Fruit fly (Drosophila melanogaster) S2 (cell line): ENCODE data around the gene CG31142.

Experiments used
- CG8478 ChIP-seq: fragments of >200 bp; optimal IDR thresholded peaks from 2 replicates; lab custom pipeline; 2018
- CTCF ChIP-seq, 2 experiments: fragments of >200 bp; optimal IDR thresholded peaks; 2 replicates each; lab custom pipeline; 2018

Gene CG31142

dm6 chr3R:23928950-23929602 lies at the start of gene CG31142, which contains the start of the genes CG43998 and CG43999:
TSS of gene CG31142 (plus strand) at chr3R:23929243.
TSS of gene CG43998 (minus strand) at chr3R:23929000.
TSS of gene CG43999 (minus strand) at chr3R:23929000.
- no peak for TF ChIP-seq CG8478
- TF ChIP-seq CTCF (optimal IDR thresholded peaks at IDR 0.05; lab: Kevin White, UChicago): no peak

- no peak for TF ChIP-seq CG8478
- no peak for TF ChIP-seq CTCF (optimal IDR thresholded peaks at IDR 0.05; lab: Kevin White, UChicago)
Measured at dm6 chr3R:23880280-23880679, 48.8 kb upstream of the CG31142 start.

- no peak for TF ChIP-seq CTCF (optimal IDR thresholded peaks at IDR 0.05; lab: Kevin White, UChicago)
- no peak for TF ChIP-seq CG8478
Measured at dm6 chr3R:23884088-23884727, 44.8 kb upstream of the CG31142 start.

DNA sequence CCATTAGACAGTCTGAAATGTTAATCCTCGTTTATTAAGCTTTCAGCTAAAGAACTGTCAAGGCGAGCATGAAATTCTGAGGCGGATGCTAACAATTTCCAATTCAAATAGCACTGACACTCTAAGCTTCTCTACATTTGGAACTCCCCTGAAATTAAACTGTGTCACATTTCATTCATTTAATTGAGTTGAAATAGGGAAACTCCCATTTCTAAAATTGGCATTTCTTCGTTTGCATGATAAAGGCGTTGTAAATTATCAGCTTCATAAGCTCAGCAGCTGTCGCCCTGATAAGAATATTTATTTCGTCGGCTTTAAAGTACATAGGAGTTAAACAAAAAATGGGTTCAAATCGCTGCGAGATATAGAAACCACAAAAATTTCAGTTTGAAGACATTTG lies 43.9 kb upstream of the CG31142 start:
- no peak for TF ChIP-seq CG8478

dm6 chr3R:23885660-23886059 lies 43.4 kb upstream of the CG31142 start:
- TF ChIP-seq CG8478: no peak
- no peak for TF ChIP-seq CTCF (optimal IDR thresholded peaks at IDR 0.05; lab: Kevin White, UChicago)

- TF ChIP-seq CG8478 (no peak), CTCF (optimal IDR thresholded peaks at IDR 0.05; lab: Kevin White, UChicago) (no peak)
Measured at dm6 chr3R:23886270-23887095, 42.6 kb upstream of the CG31142 start.

DNA sequence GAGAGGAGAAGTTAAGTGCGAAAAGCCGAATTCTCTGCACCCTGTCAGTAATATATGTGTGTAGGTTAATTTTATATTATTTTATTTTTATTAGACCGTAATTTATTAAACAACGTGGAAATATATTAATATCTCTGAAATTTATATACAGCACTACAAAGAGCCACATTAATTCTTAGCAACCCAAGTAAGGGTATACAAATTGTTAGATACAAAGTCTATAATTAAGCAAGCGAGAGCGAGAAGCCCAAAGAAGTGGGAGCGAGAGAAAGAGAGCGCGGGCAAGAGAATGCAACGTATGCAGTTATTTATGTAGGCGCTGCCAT lies 42.0 kb upstream of the CG31142 start:
- TF ChIP-seq CTCF (optimal IDR thresholded peaks at IDR 0.05; lab: Kevin White, UChicago): no peak
- TF ChIP-seq CG8478: no peak

- TF ChIP-seq CTCF (optimal IDR thresholded peaks at IDR 0.05; lab: Kevin White, UChicago): no peak
- TF ChIP-seq CG8478: no peak
Measured at dm6 chr3R:23887572-23887971, 41.5 kb upstream of the CG31142 start.

DNA sequence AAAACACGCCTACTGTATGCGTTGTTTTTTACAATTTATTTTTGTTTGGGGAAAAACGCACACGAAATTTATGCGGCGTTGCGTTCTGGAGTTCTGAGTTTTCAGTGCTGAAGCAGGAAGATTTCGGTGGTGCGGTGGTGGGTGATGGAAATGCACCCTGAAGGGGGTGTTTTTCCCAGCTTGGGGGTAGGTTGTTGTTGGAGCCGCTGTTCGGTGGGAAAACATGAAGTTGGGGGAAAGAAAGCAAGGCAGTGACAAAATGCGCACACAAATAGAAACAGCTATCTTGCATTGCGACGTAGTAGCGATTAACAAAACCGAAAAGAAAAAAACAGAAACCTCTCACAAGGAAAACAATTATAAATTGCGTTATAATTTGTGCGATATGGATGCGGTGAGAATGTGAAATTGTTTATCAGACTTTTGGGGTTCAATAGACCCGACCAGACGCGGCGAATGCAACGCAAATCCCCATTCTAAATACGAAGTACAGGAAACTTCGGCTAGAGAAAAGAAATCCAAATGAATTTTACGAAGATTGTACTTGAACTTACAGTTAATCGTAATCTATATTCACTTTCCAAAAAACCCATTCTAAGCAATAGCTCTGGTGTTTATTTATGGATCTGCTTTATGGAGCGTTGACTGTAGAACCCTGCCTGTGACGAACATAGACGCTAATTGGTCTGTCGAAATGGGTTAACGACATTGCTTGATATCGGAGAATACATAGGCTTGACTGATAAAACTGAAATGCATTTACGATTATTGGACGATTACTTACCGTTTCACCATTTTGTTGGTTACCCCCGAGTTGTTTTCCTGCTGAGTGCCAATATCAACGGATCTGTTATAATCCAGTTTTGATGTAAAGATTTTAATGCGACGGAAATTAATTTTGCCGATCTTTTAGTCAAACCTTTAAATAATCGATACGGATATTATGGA lies 40.5 kb upstream of the CG31142 start:
- TF ChIP-seq CG8478 (no peak), CTCF (optimal IDR thresholded peaks at IDR 0.05; lab: Kevin White, UChicago) (no peak)

DNA sequence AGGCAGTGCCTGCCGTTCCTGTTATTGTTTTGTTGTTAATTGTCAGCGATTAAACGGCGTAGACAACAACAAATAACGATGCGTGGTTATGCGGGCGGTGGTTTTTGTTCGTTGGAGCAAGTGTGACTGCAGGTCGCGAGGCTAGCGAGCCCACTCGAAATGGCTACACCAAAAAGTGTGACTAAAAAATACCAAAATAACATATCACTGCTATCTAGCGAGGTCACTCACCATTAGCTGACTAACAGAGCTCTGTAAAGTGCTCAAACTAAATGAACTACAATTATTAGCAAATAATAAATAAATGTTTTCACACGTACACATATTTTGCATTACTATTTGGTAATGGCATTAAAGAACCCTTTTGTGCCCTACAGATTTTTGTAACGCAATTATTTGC lies 39.1 kb upstream of the CG31142 start, which contains the start of gene Pli:
Gene Pli (minus strand): TSS at position 131 of the 400 bp plus-strand sequence.
- TF ChIP-seq CTCF (optimal IDR thresholded peaks at IDR 0.05; lab: Kevin White, UChicago): peak; percentile 59 to 63
- TF ChIP-seq CG8478: no peak

dm6 chr3R:23890886-23891285 lies 38.2 kb upstream of the CG31142 start, which contains the start of gene TfIIA-S:
TSS of gene TfIIA-S (minus strand) at chr3R:23891060.
- TF ChIP-seq CTCF (optimal IDR thresholded peaks at IDR 0.05; lab: Kevin White, UChicago) (peak; percentile 97 to 98), CG8478 (no peak)

DNA sequence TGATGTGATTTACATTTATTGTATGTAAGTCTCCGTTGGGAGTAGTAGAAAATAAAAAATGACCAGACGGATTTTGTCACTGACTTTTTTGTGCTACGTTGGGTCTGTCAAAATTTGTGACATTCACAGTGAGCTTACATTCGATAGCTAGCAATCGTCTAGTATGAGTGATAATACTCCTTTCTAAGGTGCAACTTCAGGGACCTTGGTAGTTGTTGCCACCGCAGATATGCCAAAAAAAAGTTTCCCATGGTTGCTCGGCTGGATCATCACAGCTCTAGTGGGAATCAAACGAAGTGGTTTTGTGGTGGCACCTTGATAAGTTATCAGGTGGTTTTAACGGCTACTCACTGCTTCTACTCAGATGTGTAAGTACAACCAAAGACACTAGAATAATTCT lies 35.6 kb upstream of the CG31142 start, which contains the start of gene tbrd-1:
Gene tbrd-1 (minus strand): TSS at position 101 of the 400 bp plus-strand sequence.
- TF ChIP-seq CTCF (optimal IDR thresholded peaks at IDR 0.05; lab: Kevin White, UChicago): no peak

DNA sequence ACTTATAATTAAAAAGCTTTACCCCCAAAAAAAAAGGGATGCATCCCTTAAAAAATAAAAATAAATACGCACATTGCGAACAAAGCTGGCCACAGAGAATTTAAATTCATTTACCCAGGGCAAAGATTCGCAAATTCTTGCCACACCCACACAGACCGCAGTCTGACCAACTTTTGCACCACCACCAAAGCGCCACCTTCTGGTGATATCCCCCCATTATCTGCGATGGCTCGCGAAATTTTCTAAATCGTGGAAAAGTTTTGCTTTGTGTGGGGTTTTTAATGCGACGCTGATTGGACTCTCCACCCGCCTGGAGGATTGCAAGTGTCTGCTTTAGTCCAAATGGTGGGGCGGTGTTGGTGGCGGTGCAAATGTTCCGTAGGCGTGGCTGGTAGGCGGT lies 29.0 kb upstream of the CG31142 start:
- TF ChIP-seq CG8478 (no peak), CTCF (optimal IDR thresholded peaks at IDR 0.05; lab: Kevin White, UChicago) (peak; percentile 57 to 65)

- TF ChIP-seq CG8478 (no peak), CTCF (optimal IDR thresholded peaks at IDR 0.05; lab: Kevin White, UChicago) (no peak)
Measured at dm6 chr3R:23902034-23902433, 27.0 kb upstream of the CG31142 start.

- TF ChIP-seq CG8478 (no peak), CTCF (optimal IDR thresholded peaks at IDR 0.05; lab: Kevin White, UChicago) (peak; percentile 8 to 22)
Measured at dm6 chr3R:23902557-23902956, 26.5 kb upstream of the CG31142 start.
